Worm (Caenorhabditis elegans): ENCODE results near the gene hlh-29.

DNA sequence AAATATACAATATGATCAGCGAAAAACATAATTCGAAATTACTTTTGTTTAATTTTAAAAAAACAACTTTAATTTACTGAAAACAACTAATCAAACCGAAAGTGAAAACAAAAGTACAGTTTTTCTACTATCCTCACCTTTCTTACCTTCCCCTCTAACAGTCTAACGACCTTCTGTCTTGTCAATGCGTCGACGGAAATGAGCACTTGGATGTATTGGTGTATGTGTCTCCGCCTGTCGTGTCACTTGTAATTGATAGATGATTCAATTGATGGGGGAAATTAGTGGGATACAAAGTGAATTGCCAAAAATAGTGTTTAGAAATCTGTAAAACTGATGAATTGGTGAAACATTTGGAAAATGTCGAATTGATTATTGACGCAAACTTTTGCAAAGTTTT, 15.0 kb upstream of the hlh-29 start, which contains the start of gene F31A3.5:
- TF ChIP-seq nhr-90 (tag; optimal IDR thresholded peaks at IDR 0.05) (no peak), F33H1.4 (GFP tag; IDR thresholded peaks at IDR 0.05) (no peak), hlh-26 (GFP tag; conservative IDR thresholded peaks at IDR 0.05) (no peak), madf-10 (tag; optimal IDR thresholded peaks at IDR 0.05) (no peak), tbx-9 (tag; optimal IDR thresholded peaks at IDR 0.05; ENCODE audit: borderline replicate concordance) (no peak), sea-2 (GFP tag; IDR thresholded peaks at IDR 0.05) (no peak), F49E8.2 (tag; optimal IDR thresholded peaks at IDR 0.05; ENCODE audit: insufficient read depth) (no peak), snpc-3.4 (tag; optimal IDR thresholded peaks at IDR 0.05) (no peak), ets-4 (GFP tag; optimal IDR thresholded peaks at IDR 0.05) (no peak), pha-4 (tag; optimal IDR thresholded peaks at IDR 0.05) (no peak), repo-1 (tag; optimal IDR thresholded peaks at IDR 0.05) (no peak), ceh-27 (GFP tag; optimal IDR thresholded peaks at IDR 0.05) (no peak), ztf-3 (GFP tag; optimal IDR thresholded peaks at IDR 0.05) (no peak)

Data from whole organism, young adult.